Fruit fly (Drosophila melanogaster) whole organism, prepupa: ENCODE measurements around the gene mRNA-cap.

ENCODE experiments used
- Blimp-1 ChIP-seq: fragments of 200-800 bp; sonication (Bioruptor generic); optimal IDR thresholded peaks from 3 replicates; lab custom pipeline; 2017; ENCODE audit warnings: missing biosample characterization, missing genetic modification characterization, mild to moderate bottlenecking, moderate library complexity, missing genetic modification reagents
- CG10631 ChIP-seq: fragments of 200-800 bp; sonication (Bioruptor generic); optimal IDR thresholded peaks from 2 replicates; lab custom pipeline; 2016; ENCODE audit warnings: missing biosample characterization, missing genetic modification characterization
- CG10669 ChIP-seq: fragments of 200-800 bp; sonication (Bioruptor generic); optimal IDR thresholded peaks from 3 replicates; lab custom pipeline; 2018; ENCODE audit warnings: missing biosample characterization, mild to moderate bottlenecking, missing genetic modification characterization, moderate library complexity
- CG11902 ChIP-seq: fragments of 200-800 bp; sonication (Bioruptor generic); optimal IDR thresholded peaks from 3 replicates; lab custom pipeline; 2016; ENCODE audit warnings: missing biosample characterization, missing genetic modification characterization
- CG1621 ChIP-seq: fragments of 200-800 bp; sonication (Bioruptor generic); optimal IDR thresholded peaks from 3 replicates; lab custom pipeline; 2018; ENCODE audit warnings: missing biosample characterization, mild to moderate bottlenecking, missing genetic modification characterization
- CG3032 ChIP-seq: fragments of 200-800 bp; optimal IDR thresholded peaks from 2 replicates; lab custom pipeline; 2019; ENCODE audit warnings: missing biosample characterization, mild to moderate bottlenecking, missing genetic modification characterization, moderate library complexity
- CG32006 ChIP-seq: fragments of 200-800 bp; sonication (Bioruptor generic); optimal IDR thresholded peaks from 3 replicates; lab custom pipeline; 2017; ENCODE audit warnings: missing biosample characterization, mild to moderate bottlenecking, missing genetic modification characterization
- CG34406 ChIP-seq: fragments of 200-800 bp; sonication (Bioruptor generic); optimal IDR thresholded peaks from 3 replicates; lab custom pipeline; 2016; ENCODE audit warnings: missing biosample characterization, missing genetic modification characterization
- CG4318 ChIP-seq: fragments of 200-800 bp; sonication (Bioruptor generic); optimal IDR thresholded peaks from 3 replicates; lab custom pipeline; 2017; ENCODE audit warnings: missing biosample characterization, mild to moderate bottlenecking, missing genetic modification characterization
- CG6163 ChIP-seq: fragments of 200-800 bp; sonication (Bioruptor generic); IDR thresholded peaks from 3 replicates; pipeline ENCODE4 v1.3.6; 2022; ENCODE audit warnings: missing biosample characterization, missing genetic modification characterization
- CG6854 ChIP-seq: fragments of 200-800 bp; sonication (Bioruptor generic); optimal IDR thresholded peaks from 2 replicates; lab custom pipeline; 2017; ENCODE audit warnings: missing biosample characterization, mild to moderate bottlenecking, missing genetic modification characterization
- CG8119 ChIP-seq: fragments of 200-800 bp; sonication (Bioruptor generic); IDR thresholded peaks from 3 replicates; pipeline ENCODE4 v1.3.6; 2022; ENCODE audit warnings: missing biosample characterization, missing genetic modification characterization
- CG8319 ChIP-seq: fragments of 200-800 bp; sonication (Bioruptor generic); optimal IDR thresholded peaks from 3 replicates; lab custom pipeline; 2016; ENCODE audit warnings: missing biosample characterization, missing genetic modification characterization
- CG8632 ChIP-seq: fragments of 200-800 bp; sonication (Bioruptor generic); optimal IDR thresholded peaks from 3 replicates; lab custom pipeline; 2016; ENCODE audit warnings: missing biosample characterization, missing genetic modification characterization
- Eip78C ChIP-seq: fragments of 200-800 bp; sonication (Bioruptor generic); peaks from one replicate; lab custom pipeline; 2016; ENCODE audit warnings: missing biosample characterization, missing genetic modification characterization
- Ets21C ChIP-seq: fragments of 200-800 bp; sonication (Bioruptor generic); optimal IDR thresholded peaks from 3 replicates; lab custom pipeline; 2016; ENCODE audit warnings: missing biosample characterization, missing genetic modification characterization
- Hr38 ChIP-seq: sonication (Bioruptor generic); optimal IDR thresholded peaks from 2 replicates; lab custom pipeline; 2016; ENCODE audit warnings: missing biosample characterization, missing genetic modification characterization
- Met ChIP-seq: fragments of 200-800 bp; sonication (Bioruptor generic); optimal IDR thresholded peaks from 3 replicates; lab custom pipeline; 2016; ENCODE audit warnings: missing biosample characterization, missing genetic modification characterization
- OdsH ChIP-seq: fragments of 200-800 bp; sonication (Bioruptor generic); optimal IDR thresholded peaks from 3 replicates; lab custom pipeline; 2016; ENCODE audit warnings: missing biosample characterization, missing genetic modification characterization
- Sox14 ChIP-seq: fragments of 200-800 bp; sonication (Bioruptor generic); optimal IDR thresholded peaks from 3 replicates; lab custom pipeline; 2016; ENCODE audit warnings: missing biosample characterization, missing genetic modification characterization
- Sox15 ChIP-seq: fragments of 200-800 bp; sonication (Bioruptor generic); optimal IDR thresholded peaks from 3 replicates; lab custom pipeline; 2016; ENCODE audit warnings: missing biosample characterization, missing genetic modification characterization
- achi ChIP-seq: fragments of 200-800 bp; sonication (Bioruptor generic); optimal IDR thresholded peaks from 3 replicates; lab custom pipeline; 2016; ENCODE audit warnings: missing biosample characterization, missing genetic modification characterization
- acj6 ChIP-seq: fragments of 200-800 bp; sonication (Bioruptor generic); optimal IDR thresholded peaks from 3 replicates; lab custom pipeline; 2016; ENCODE audit warnings: missing biosample characterization, missing genetic modification characterization
- cyc ChIP-seq: fragments of 200-800 bp; sonication (Bioruptor generic); optimal IDR thresholded peaks from 3 replicates; lab custom pipeline; 2016; ENCODE audit warnings: missing biosample characterization, missing genetic modification characterization
- dsx ChIP-seq: fragments of 200-800 bp; optimal IDR thresholded peaks from 3 replicates; lab custom pipeline; 2019; ENCODE audit warnings: missing biosample characterization, mild to moderate bottlenecking, missing genetic modification characterization, moderate library complexity; ENCODE audit not compliant: poor library complexity, severe bottlenecking
- eg ChIP-seq: fragments of 200-800 bp; sonication (Bioruptor generic); IDR thresholded peaks from 3 replicates; pipeline ENCODE4 v1.3.6; 2022; ENCODE audit warnings: missing biosample characterization, missing genetic modification characterization
- esn ChIP-seq: fragments of 200-800 bp; sonication (Bioruptor generic); optimal IDR thresholded peaks from 2 replicates; lab custom pipeline; 2016; ENCODE audit warnings: missing biosample characterization, mild to moderate bottlenecking, missing genetic modification characterization, moderate library complexity
- fd59A ChIP-seq: fragments of 200-800 bp; sonication (Bioruptor generic); optimal IDR thresholded peaks from 2 replicates; lab custom pipeline; 2017; ENCODE audit warnings: missing biosample characterization, mild to moderate bottlenecking, missing genetic modification characterization, missing genetic modification reagents
- lz ChIP-seq: fragments of 200-800 bp; sonication (Bioruptor generic); optimal IDR thresholded peaks from 3 replicates; lab custom pipeline; 2016; ENCODE audit warnings: missing biosample characterization, missing genetic modification characterization
- pdm3 ChIP-seq: fragments of 200-800 bp; sonication (Bioruptor generic); optimal IDR thresholded peaks from 3 replicates; lab custom pipeline; 2016; ENCODE audit warnings: missing biosample characterization, missing genetic modification characterization
- salr ChIP-seq, 2 experiments: fragments of 200-800 bp; sonication (Bioruptor generic); optimal IDR thresholded peaks; 3 replicates each; lab custom pipeline; 2016 to 2018; ENCODE audit warnings: missing biosample characterization in 2 of 2, missing genetic modification characterization in 2 of 2, mild to moderate bottlenecking in 1 of 2
- ss ChIP-seq, 2 experiments: fragments of 200-800 bp; sonication (Bioruptor generic); optimal IDR thresholded peaks; 2 replicates in 1 of 2; 3 replicates in 1 of 2; lab custom pipeline; 2017 to 2018; ENCODE audit warnings: mild to moderate bottlenecking in 2 of 2, missing biosample characterization in 2 of 2, missing genetic modification characterization in 2 of 2, moderate library complexity in 1 of 2
- svp ChIP-seq: fragments of 200-800 bp; sonication (Bioruptor generic); peaks from one replicate; lab custom pipeline; 2016; ENCODE audit warnings: missing biosample characterization, missing genetic modification characterization
- topi ChIP-seq: fragments of 200-800 bp; sonication (Bioruptor generic); optimal IDR thresholded peaks from 3 replicates; lab custom pipeline; 2016; ENCODE audit warnings: missing biosample characterization, missing genetic modification characterization

The mRNA-cap gene

dm6 chrX:14237873-14238394 is 4.7 kb downstream of the mRNA-cap start, which contains the start of the genes Fbxl4 and Dus2 (continued):
- TF ChIP-seq Sox15 (GFP tag; lab: Kevin White, UChicago) (peak; percentile 91), OdsH (peak; percentile 91), CG11902 (GFP tag; lab: Kevin White, UChicago) (peak; percentile 88), fd59A (peak; percentile 76), CG10631 (GFP tag; lab: Kevin White, UChicago) (peak; percentile 93), topi (GFP tag; lab: Kevin White, UChicago) (peak; percentile 94), Hr38 (GFP tag; lab: Kevin White, UChicago) (peak; percentile 47), CG32006 (peak; percentile 90), Sox14 (GFP tag; lab: Kevin White, UChicago) (peak; percentile 96), CG8319 (peak; percentile 87), Eip78C (GFP tag; lab: Kevin White, UChicago) (peak; percentile 96), Met (GFP tag; lab: Kevin White, UChicago) (peak; percentile 91), salr (GFP tag; optimal IDR thresholded peaks at IDR 0.05; lab: Kevin White, UChicago) (peak; percentile 73 to 89), achi (GFP tag; lab: Kevin White, UChicago) (peak; percentile 88), acj6 (GFP tag; lab: Kevin White, UChicago) (peak; percentile 94), esn (GFP tag; lab: Kevin White, UChicago) (peak; percentile 93)

- TF ChIP-seq Blimp-1 (GFP tag; lab: Kevin White, UChicago): no peak
- no peak for TF ChIP-seq ss (GFP tag; optimal IDR thresholded peaks at IDR 0.05; lab: Kevin White, UChicago)
- peak; percentile 13 for TF ChIP-seq Eip78C (GFP tag; lab: Kevin White, UChicago)
- peak; percentile 4 for TF ChIP-seq CG6854 (GFP tag; lab: Kevin White, UChicago)
- no peak for TF ChIP-seq CG6163 (GFP tag; lab: Robert Waterston, UW)
Measured at dm6 chrX:14234468-14234867, 8.2 kb downstream of the mRNA-cap start.

dm6 chrX:14233843-14234337 is 8.7 kb downstream of the mRNA-cap start, which contains the start of gene CG42271:
Gene CG42271, minus strand, starts transcription at chrX:14234066.
- TF ChIP-seq dsx (GFP tag; lab: Kevin White, UChicago) (peak; percentile 93), pdm3 (GFP tag; lab: Kevin White, UChicago) (no peak), CG3032 (tag; lab: Kevin White, UChicago) (peak; percentile 15), acj6 (GFP tag; lab: Kevin White, UChicago) (no peak), CG34406 (peak; percentile 26), esn (GFP tag; lab: Kevin White, UChicago) (peak; percentile 21), CG11902 (GFP tag; lab: Kevin White, UChicago) (no peak), ss (GFP tag; optimal IDR thresholded peaks at IDR 0.05; lab: Kevin White, UChicago) (no peak), cyc (GFP tag; lab: Kevin White, UChicago) (no peak), CG8632 (GFP tag; lab: Kevin White, UChicago) (no peak), svp (peak; percentile 67), Ets21C (GFP tag; lab: Kevin White, UChicago) (no peak), eg (GFP tag; lab: Robert Waterston, UW) (0 out of 3 replicates have a peak, but pooled peaks have one; percentile 26), CG6163 (GFP tag; lab: Robert Waterston, UW) (no peak), CG4318 (GFP tag; lab: Kevin White, UChicago) (no peak), CG10631 (GFP tag; lab: Kevin White, UChicago) (no peak), CG32006 (no peak), topi (GFP tag; lab: Kevin White, UChicago) (no peak), CG6854 (GFP tag; lab: Kevin White, UChicago) (no peak), lz (GFP tag; lab: Kevin White, UChicago) (peak; percentile 28)

dm6 chrX:14227043-14227442 is 15.6 kb downstream of the mRNA-cap start:
- peak; percentile 94 for TF ChIP-seq svp
- TF ChIP-seq CG34406: no peak

- TF ChIP-seq CG10669 (no peak), CG8119 (GFP tag; lab: Robert Waterston, UW) (no peak), Hr38 (GFP tag; lab: Kevin White, UChicago) (no peak), Ets21C (GFP tag; lab: Kevin White, UChicago) (no peak), CG1621 (tag; lab: Kevin White, UChicago) (no peak), fd59A (no peak), svp (peak; percentile 26)
Measured at dm6 chrX:14226093-14226492, 16.5 kb downstream of the mRNA-cap start, which contains the start of gene mRpL38. Gene mRpL38, plus strand, starts transcription at chrX:14226289.
